Fruit fly (Drosophila melanogaster): ENCODE results near the gene isoQC.

The isoQC gene

DNA sequence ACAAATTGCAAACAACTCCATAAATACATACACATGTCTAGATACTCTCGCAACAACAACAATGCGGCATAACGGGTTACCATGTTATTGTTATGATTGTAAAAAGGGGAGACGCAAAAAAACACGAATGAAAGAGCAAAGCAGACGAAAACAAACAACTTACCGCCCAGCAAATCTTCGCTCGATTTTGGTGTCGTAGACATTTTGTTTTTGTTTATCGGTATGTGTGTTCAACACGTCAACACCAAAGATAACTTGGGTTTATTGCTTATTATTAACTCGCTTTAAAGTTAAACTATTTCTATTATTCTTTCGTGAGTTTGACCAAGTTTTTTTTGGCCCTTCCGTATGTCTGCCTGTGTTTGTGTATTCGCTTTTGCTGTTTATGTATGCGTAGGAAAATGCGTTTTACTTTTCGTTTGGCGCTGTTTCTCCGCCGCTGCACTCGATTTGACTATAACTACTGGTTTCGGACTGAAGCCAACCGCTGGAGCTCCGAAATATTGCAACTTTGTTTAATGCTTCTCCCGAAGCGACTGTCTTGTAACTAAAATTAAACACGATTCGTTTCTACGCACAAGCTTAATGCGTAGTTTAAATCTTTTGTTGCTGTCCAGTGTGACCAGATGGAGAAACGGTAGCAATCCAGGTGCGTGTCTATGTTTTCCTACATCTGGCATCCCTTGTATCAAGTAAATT lies 44.7 kb downstream of the isoQC start, which contains the start of gene BNIP3:
Gene BNIP3 (minus strand): TSS at position 589 of the 699 bp plus-strand sequence.
- TF ChIP-seq Mio (GFP tag; optimal IDR thresholded peaks at IDR 0.05) (no peak), Vsx2 (GFP tag; optimal IDR thresholded peaks at IDR 0.05; ENCODE audit: partially characterized antibody) (no peak), Sp1 (GFP tag; optimal IDR thresholded peaks at IDR 0.05) (peak; percentile 32), Hr83 (GFP tag; optimal IDR thresholded peaks at IDR 0.05; ENCODE audit: poor library complexity, severe bottlenecking) (peak; percentile 46), usp (GFP tag; optimal IDR thresholded peaks at IDR 0.05) (no peak), dmrt93B (GFP tag; optimal IDR thresholded peaks at IDR 0.05) (no peak), ey (GFP tag; optimal IDR thresholded peaks at IDR 0.05) (no peak), fru (GFP tag; optimal IDR thresholded peaks at IDR 0.05) (peak; percentile 7), Hnf4 (GFP tag; optimal IDR thresholded peaks at IDR 0.05) (no peak), tai (GFP tag; optimal IDR thresholded peaks at IDR 0.05) (no peak), Rel (GFP tag; optimal IDR thresholded peaks at IDR 0.05) (no peak), Rel (tag; optimal IDR thresholded peaks at IDR 0.05) (peak; percentile 46), Jra (GFP tag; optimal IDR thresholded peaks at IDR 0.05) (no peak), dl (GFP tag; optimal IDR thresholded peaks at IDR 0.05; ENCODE audit: insufficient read depth in 1 of 2, partially characterized antibody in 2 of 2) (peak in 1 of 2 experiments; percentile 21), br (GFP tag; optimal IDR thresholded peaks at IDR 0.05) (peak; percentile 17), psq (GFP tag; optimal IDR thresholded peaks at IDR 0.05) (peak; percentile 98)

DNA sequence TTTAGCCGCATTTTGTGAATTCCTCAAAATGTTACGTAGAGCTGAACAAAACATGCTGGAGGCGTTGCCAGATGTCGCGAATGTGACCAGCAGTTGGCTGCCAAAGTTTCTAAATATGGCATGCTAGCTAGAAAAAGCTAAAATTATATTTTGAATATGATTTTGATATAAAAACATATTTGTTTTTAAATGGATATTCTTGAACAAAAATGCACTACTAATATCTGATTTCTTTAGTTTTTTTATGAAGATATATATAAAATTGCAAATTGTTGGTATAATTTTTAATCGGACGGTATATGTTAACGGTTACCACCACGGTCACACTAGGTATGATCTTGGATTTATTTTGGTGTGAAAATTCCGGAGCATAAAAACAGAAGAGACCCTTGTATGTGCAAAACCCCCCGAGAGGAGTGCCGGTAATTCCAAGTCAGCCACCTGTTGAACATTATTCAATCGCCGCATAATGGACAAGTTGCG lies 46.5 kb downstream of the isoQC start, which contains the start of the genes mTerf3 and CG5104:
Gene mTerf3 (minus strand): TSS at position 86 of the 483 bp plus-strand sequence.
Gene CG5104 (plus strand): TSS at position 323 of the 483 bp plus-strand sequence.
- TF ChIP-seq Dfd (GFP tag; optimal IDR thresholded peaks at IDR 0.05) (no peak), N (GFP tag; optimal IDR thresholded peaks at IDR 0.05) (no peak), psq (GFP tag; optimal IDR thresholded peaks at IDR 0.05) (peak; percentile 40), lola (GFP tag; optimal IDR thresholded peaks at IDR 0.05) (no peak), foxo (GFP tag; optimal IDR thresholded peaks at IDR 0.05) (peak in 1 of 2 experiments; percentile 21), rgr (GFP tag; optimal IDR thresholded peaks at IDR 0.05) (peak; percentile 26), jim (GFP tag; optimal IDR thresholded peaks at IDR 0.05) (no peak), fru (GFP tag; optimal IDR thresholded peaks at IDR 0.05) (no peak), OdsH (GFP tag; optimal IDR thresholded peaks at IDR 0.05) (no peak), brk (GFP tag; optimal IDR thresholded peaks at IDR 0.05) (peak; percentile 28), CrebA (GFP tag; optimal IDR thresholded peaks at IDR 0.05; ENCODE audit: borderline replicate concordance) (no peak), pan (optimal IDR thresholded peaks at IDR 0.05) (no peak), sage (GFP tag; optimal IDR thresholded peaks at IDR 0.05) (no peak), Rel (GFP tag; optimal IDR thresholded peaks at IDR 0.05) (no peak), Rel (tag; optimal IDR thresholded peaks at IDR 0.05) (peak; percentile 72), tai (GFP tag; optimal IDR thresholded peaks at IDR 0.05) (no peak), Hr83 (GFP tag; optimal IDR thresholded peaks at IDR 0.05; ENCODE audit: poor library complexity, severe bottlenecking) (no peak), dsf (GFP tag; optimal IDR thresholded peaks at IDR 0.05; ENCODE audit: borderline replicate concordance) (no peak), br (GFP tag; optimal IDR thresholded peaks at IDR 0.05) (no peak), HLH106 (tag; optimal IDR thresholded peaks at IDR 0.05) (peak; percentile 7), Abd-B (GFP tag; optimal IDR thresholded peaks at IDR 0.05) (no peak), Myc (optimal IDR thresholded peaks at IDR 0.05) (peak; percentile 75), usp (GFP tag; optimal IDR thresholded peaks at IDR 0.05) (no peak), CG9705 (GFP tag; optimal IDR thresholded peaks at IDR 0.05) (no peak), ey (GFP tag; optimal IDR thresholded peaks at IDR 0.05) (peak; percentile 14), Hr78 (GFP tag; optimal IDR thresholded peaks at IDR 0.05) (no peak), Jra (GFP tag; optimal IDR thresholded peaks at IDR 0.05) (no peak), sv (GFP tag; optimal IDR thresholded peaks at IDR 0.05) (no peak), Dif (GFP tag; optimal IDR thresholded peaks at IDR 0.05; ENCODE audit: partially characterized antibody) (no peak), GATAd (GFP tag; optimal IDR thresholded peaks at IDR 0.05) (no peak), h (GFP tag; optimal IDR thresholded peaks at IDR 0.05) (peak; percentile 39), Vsx2 (GFP tag; optimal IDR thresholded peaks at IDR 0.05; ENCODE audit: partially characterized antibody) (no peak), woc (GFP tag; optimal IDR thresholded peaks at IDR 0.05) (peak; percentile 53), dl (GFP tag; optimal IDR thresholded peaks at IDR 0.05; ENCODE audit: insufficient read depth in 1 of 2, partially characterized antibody in 2 of 2) (no peak), Sp1 (GFP tag; optimal IDR thresholded peaks at IDR 0.05) (peak; percentile 31), dmrt93B (GFP tag; optimal IDR thresholded peaks at IDR 0.05) (no peak), Hnf4 (GFP tag; optimal IDR thresholded peaks at IDR 0.05) (peak; percentile 1), CG32264 (GFP tag; optimal IDR thresholded peaks at IDR 0.05) (no peak), Mio (GFP tag; optimal IDR thresholded peaks at IDR 0.05) (no peak)

Data from whole organism, wandering third instar larva.